Worm (Caenorhabditis elegans) whole organism, young adult: ENCODE measurements around the gene sri-69.

Experiments
- F23B12.7 ChIP-seq: sonication (generic microtip); optimal IDR thresholded peaks from 2 replicates; lab custom pipeline; 2017; ENCODE audit warnings: missing genetic modification characterization, mild to moderate bottlenecking, missing compliant biosample characterization, antibody characterized with exemption, moderate library complexity; ENCODE audit not compliant: insufficient read depth
- Y95B8A.8 ChIP-seq: fragments of 200-800 bp; sonication (Bioruptor generic); IDR thresholded peaks from 2 replicates; pipeline ENCODE4 v1.3.6; 2022; ENCODE audit warnings: missing genetic modification reagents, missing genetic modification characterization, missing compliant biosample characterization
- ZK185.1 ChIP-seq: sonication (generic microtip); optimal IDR thresholded peaks from 2 replicates; lab custom pipeline; 2016; ENCODE audit warnings: mild to moderate bottlenecking, missing genetic modification characterization, missing compliant biosample characterization; ENCODE audit not compliant: poor library complexity, severe bottlenecking
- lin-40 ChIP-seq: sonication (generic microtip); optimal IDR thresholded peaks from 2 replicates; lab custom pipeline; 2016; ENCODE audit warnings: missing genetic modification characterization, mild to moderate bottlenecking, missing compliant biosample characterization, missing genotype, missing genetic modification reagents
- nhr-90 ChIP-seq: sonication (generic microtip); optimal IDR thresholded peaks from 2 replicates; lab custom pipeline; 2016; ENCODE audit warnings: missing genotype, mild to moderate bottlenecking, missing genetic modification characterization, missing compliant biosample characterization
- snpc-4 ChIP-seq, 5 experiments: fragments of 150-350 bp in 1 of 5; sonication (generic microtip) in 4 of 5; optimal IDR thresholded peaks; 2 replicates each; lab custom pipeline; 2014 to 2018; ENCODE audit warnings: missing genetic modification characterization in 5 of 5, missing biosample characterization in 3 of 5, antibody characterized with exemption in 2 of 5, mild to moderate bottlenecking in 2 of 5, missing compliant biosample characterization in 2 of 5, missing genotype in 2 of 5, moderate library complexity in 2 of 5, missing genetic modification reagents in 1 of 5
- unc-130 ChIP-seq: sonication (generic microtip); optimal IDR thresholded peaks from 2 replicates; lab custom pipeline; 2016; ENCODE audit warnings: missing genetic modification reagents, missing genetic modification characterization, missing compliant biosample characterization
- unc-62 ChIP-seq: fragments of 150-350 bp; optimal IDR thresholded peaks from 2 replicates; lab custom pipeline; 2014; ENCODE audit warnings: missing biosample characterization, missing genetic modification reagents, missing genetic modification characterization

ce11 chrV:16966636-16967035 lies 41.6 kb downstream of the sri-69 start, which contains the start of gene fbxa-90:
- TF ChIP-seq unc-62 = no peak
- no peak for TF ChIP-seq nhr-90 (tag; lab: Kevin White, UChicago)
- no peak for TF ChIP-seq F23B12.7 (tag; lab: Kevin White, UChicago)
- TF ChIP-seq unc-130 (GFP tag; lab: Kevin White, UChicago) = no peak
- TF ChIP-seq snpc-4 (GFP tag; optimal IDR thresholded peaks at IDR 0.05; lab: Kevin White, UChicago) = no peak
- peak in 1 of 4 experiments; percentile 27 for TF ChIP-seq snpc-4 (tag; optimal IDR thresholded peaks at IDR 0.05; lab: Kevin White, UChicago)
- TF ChIP-seq ZK185.1 = no peak
- TF ChIP-seq Y95B8A.8 (GFP tag; lab: Robert Waterston, UW) = no peak
- TF ChIP-seq lin-40 = no peak
